Worm (Caenorhabditis elegans): Measurements from ENCODE around the gene F42F12.14.
A peak's percentile ranks its signal among the peaks of the same experiment; 100 is the strongest.

Gene F42F12.14

ce11 chrX:12393786-12394308 lies 45.4 kb downstream of the F42F12.14 start, which contains the start of gene F17E5.2 (continued):
- TF ChIP-seq snpc-1.2 (GFP tag; IDR thresholded peaks at IDR 0.05) (no peak), spr-3 (GFP tag; optimal IDR thresholded peaks at IDR 0.05) (no peak), vab-7 (GFP tag; IDR thresholded peaks at IDR 0.05) (no peak; the same call in 1 of the 2 replicates), daf-19 (GFP tag; conservative IDR thresholded peaks at IDR 0.05) (0 out of 2 replicates have a peak, but pooled peaks have one; percentile 68), lin-38 (GFP tag; IDR thresholded peaks at IDR 0.05) (no peak; the same call in none of the 2 replicates), tra-1 (GFP tag; IDR thresholded peaks at IDR 0.05) (peak; percentile 47; the same call in 1 of the 2 replicates), nhr-41 (GFP tag; IDR thresholded peaks at IDR 0.05) (peak; percentile 46; the same call in 1 of the 2 replicates), daf-16 (GFP tag; optimal IDR thresholded peaks at IDR 0.05) (peak; percentile 50 to 93), daf-16 (tag; optimal IDR thresholded peaks at IDR 0.05) (peak; percentile 94), aly-2 (tag; optimal IDR thresholded peaks at IDR 0.05) (no peak), jun-1 (tag; optimal IDR thresholded peaks at IDR 0.05) (peak; percentile 68), ctbp-1 (GFP tag; IDR thresholded peaks at IDR 0.05) (peak; percentile 94), ztf-7 (tag; optimal IDR thresholded peaks at IDR 0.05) (peak; percentile 89), zip-11 (GFP tag; IDR thresholded peaks at IDR 0.05) (no peak), D1046.2 (GFP tag; IDR thresholded peaks at IDR 0.05) (no peak), mxl-2 (GFP tag; conservative IDR thresholded peaks at IDR 0.05) (no peak), nhr-10 (tag; optimal IDR thresholded peaks at IDR 0.05) (peak; percentile 29), php-3 (GFP tag; IDR thresholded peaks at IDR 0.05) (peak; percentile 80), T20F7.1 (GFP tag; optimal IDR thresholded peaks at IDR 0.05) (peak; percentile 74), attf-4 (tag; optimal IDR thresholded peaks at IDR 0.05) (no peak), daf-12 (tag; optimal IDR thresholded peaks at IDR 0.05) (no peak), ama-1 (optimal IDR thresholded peaks at IDR 0.05) (no peak), lin-13 (GFP tag; optimal IDR thresholded peaks at IDR 0.05) (peak; percentile 91), unc-62 (GFP tag; optimal IDR thresholded peaks at IDR 0.05 in 1 of 2) (peak in 1 of 2 experiments; percentile 99), unc-62 (tag; optimal IDR thresholded peaks at IDR 0.05) (no peak), nhr-237 (tag; optimal IDR thresholded peaks at IDR 0.05) (peak; percentile 15), nhr-11 (tag; optimal IDR thresholded peaks at IDR 0.05) (peak; percentile 97), lim-7 (GFP tag; IDR thresholded peaks at IDR 0.05) (no peak), mdl-1 (tag; optimal IDR thresholded peaks at IDR 0.05) (peak; percentile 48 to 86), fos-1 (tag; optimal IDR thresholded peaks at IDR 0.05) (no peak), T26A8.4 (GFP tag; IDR thresholded peaks at IDR 0.05) (no peak; the same call in 1 of the 2 replicates), Y75B8A.6 (GFP tag; IDR thresholded peaks at IDR 0.05) (no peak), mep-1 (tag; optimal IDR thresholded peaks at IDR 0.05) (peak; percentile 98), pqm-1 (tag; optimal IDR thresholded peaks at IDR 0.05) (peak; percentile 39), ZK546.5 (tag; optimal IDR thresholded peaks at IDR 0.05) (no peak), ceh-62 (tag; optimal IDR thresholded peaks at IDR 0.05) (no peak), nhr-42 (GFP tag; IDR thresholded peaks at IDR 0.05) (no peak; the same call in none of the 2 replicates), Y105C5A.15 (GFP tag; IDR thresholded peaks at IDR 0.05) (no peak), dmd-8 (GFP tag; IDR thresholded peaks at IDR 0.05) (no peak), ces-1 (GFP tag; optimal IDR thresholded peaks at IDR 0.05) (no peak), madf-9 (GFP tag; conservative IDR thresholded peaks at IDR 0.05) (peak; percentile 58; the same call in 1 of the 2 replicates), dmd-6 (GFP tag; IDR thresholded peaks at IDR 0.05) (peak; percentile 93), F26F4.8 (GFP tag; conservative IDR thresholded peaks at IDR 0.05) (no peak), spr-1 (tag; optimal IDR thresholded peaks at IDR 0.05) (peak; percentile 84), ceh-20 (GFP tag; IDR thresholded peaks at IDR 0.05) (peak; percentile 73), ceh-32 (tag; optimal IDR thresholded peaks at IDR 0.05; ENCODE audit: poor library complexity) (peak; percentile 37), dmd-9 (GFP tag; IDR thresholded peaks at IDR 0.05) (peak; percentile 62; the same call in 1 of the 2 replicates), nhr-76 (tag; optimal IDR thresholded peaks at IDR 0.05) (no peak), lin-1 (GFP tag; IDR thresholded peaks at IDR 0.05) (peak; percentile 75), gei-8 (GFP tag; optimal IDR thresholded peaks at IDR 0.05) (peak; percentile 38), mes-2 (tag; optimal IDR thresholded peaks at IDR 0.05; ENCODE audit: poor library complexity, severe bottlenecking) (peak; percentile 96), egl-43 (GFP tag; IDR thresholded peaks at IDR 0.05) (no peak)
